Fruit fly (Drosophila melanogaster): ENCODE data around the gene CG13082.
A peak's percentile ranks its signal among the peaks of the same experiment; 100 is the strongest.

DNA sequence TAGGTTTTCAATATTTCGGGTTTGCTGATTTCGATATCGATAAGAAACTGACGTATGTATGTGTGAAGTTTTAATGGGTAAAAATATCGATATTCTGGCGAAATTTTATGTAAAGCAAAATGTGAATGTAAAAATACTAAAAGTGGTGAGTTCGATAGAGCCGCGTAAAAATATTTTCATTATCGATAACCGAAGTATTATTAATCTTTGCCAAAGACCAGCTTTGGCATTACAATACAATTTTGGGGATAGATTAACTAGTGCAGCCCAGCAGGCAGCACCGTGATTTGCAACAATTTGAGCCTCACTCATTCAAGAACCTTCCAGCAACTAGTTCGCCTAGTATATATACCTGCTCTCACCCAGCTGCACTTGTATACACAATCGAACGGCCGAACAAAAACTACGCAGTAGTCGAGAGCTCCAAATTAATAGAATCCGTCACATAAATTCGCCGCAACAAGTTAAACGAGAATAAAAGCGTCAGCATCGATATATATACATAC is 4.1 kb downstream of the CG13082 start:
- TF ChIP-seq Lpt (GFP tag; optimal IDR thresholded peaks at IDR 0.05): no peak
- no peak for TF ChIP-seq stc (GFP tag; IDR thresholded peaks at IDR 0.05)
- no peak for TF ChIP-seq Dfd (GFP tag; optimal IDR thresholded peaks at IDR 0.05)
- no peak for TF ChIP-seq Six4 (GFP tag; optimal IDR thresholded peaks at IDR 0.05)
- TF ChIP-seq toy (GFP tag; IDR thresholded peaks at IDR 0.05): no peak
- no peak for TF ChIP-seq salm (tag; optimal IDR thresholded peaks at IDR 0.05)
- TF ChIP-seq Atf-2 (GFP tag; optimal IDR thresholded peaks at IDR 0.05): no peak
- TF ChIP-seq CG1602 (GFP tag; optimal IDR thresholded peaks at IDR 0.05): no peak
- no peak for TF ChIP-seq lab (GFP tag; optimal IDR thresholded peaks at IDR 0.05)
- no peak for TF ChIP-seq CG11696 (GFP tag; IDR thresholded peaks at IDR 0.05)
- TF ChIP-seq Meics (GFP tag; optimal IDR thresholded peaks at IDR 0.05): no peak
- peak; percentile 91 for TF ChIP-seq vnd (GFP tag; IDR thresholded peaks at IDR 0.05; ENCODE audit: partially characterized antibody)
- no peak for TF ChIP-seq CG4424 (GFP tag; optimal IDR thresholded peaks at IDR 0.05)
- TF ChIP-seq tin (GFP tag; optimal IDR thresholded peaks at IDR 0.05): no peak
